Worm (Caenorhabditis elegans): ENCODE measurements around the gene str-88.

ce11 chrV:15423601-15424000 lies 40.0 kb upstream of the str-88 start, which contains the start of gene fbxa-104:
- TF ChIP-seq ceh-83 (GFP tag; optimal IDR thresholded peaks at IDR 0.05) (no peak), sptf-1 (tag; optimal IDR thresholded peaks at IDR 0.05) (no peak), cnd-1 (tag; optimal IDR thresholded peaks at IDR 0.05) (no peak), mep-1 (tag; optimal IDR thresholded peaks at IDR 0.05) (no peak), nhr-28 (tag; optimal IDR thresholded peaks at IDR 0.05) (no peak), elt-3 (tag; optimal IDR thresholded peaks at IDR 0.05) (no peak), pha-4 (tag; optimal IDR thresholded peaks at IDR 0.05) (no peak), snpc-4 (tag; optimal IDR thresholded peaks at IDR 0.05) (no peak), nhr-2 (tag; optimal IDR thresholded peaks at IDR 0.05) (no peak), ztf-11 (tag; optimal IDR thresholded peaks at IDR 0.05) (no peak), lin-13 (tag; optimal IDR thresholded peaks at IDR 0.05) (no peak)

Measured in whole organism, mixed stage, embryonic.